Fruit fly (Drosophila melanogaster) whole organism, embryonic: Measurements from ENCODE around the gene Ets98B.
A peak's percentile ranks its signal among the peaks of the same experiment; 100 is the strongest.

ENCODE experiments used
- Asciz ChIP-seq: fragments of 200-800 bp; sonication (Bioruptor generic); optimal IDR thresholded peaks from 2 replicates; lab custom pipeline; 2017; ENCODE audit warnings: missing biosample characterization, mild to moderate bottlenecking, missing genetic modification characterization, missing genetic modification reagents
- C15 ChIP-seq: fragments of 200-800 bp; sonication (Bioruptor generic); IDR thresholded peaks from 3 replicates; pipeline ENCODE4 v1.3.6; 2022; ENCODE audit warnings: missing biosample characterization, missing genetic modification characterization
- CG10274 ChIP-seq: fragments of 200-800 bp; sonication (Bioruptor generic); optimal IDR thresholded peaks from 3 replicates; lab custom pipeline; 2017; ENCODE audit warnings: missing biosample characterization, mild to moderate bottlenecking, missing genetic modification characterization
- CG10431 ChIP-seq: fragments of 200-800 bp; sonication (Bioruptor generic); optimal IDR thresholded peaks from 3 replicates; lab custom pipeline; 2018; ENCODE audit warnings: missing biosample characterization, mild to moderate bottlenecking, missing genetic modification characterization
- CG11085 ChIP-seq: fragments of 200-800 bp; sonication (Bioruptor generic); IDR thresholded peaks from 2 replicates; pipeline ENCODE4 v1.3.6; 2022; ENCODE audit warnings: missing biosample characterization, missing genetic modification characterization
- CG11247 ChIP-seq: fragments of 200-800 bp; sonication (Bioruptor generic); IDR thresholded peaks from 2 replicates; pipeline ENCODE4 v1.3.6; 2022; ENCODE audit warnings: missing biosample characterization, missing genetic modification characterization
- CG11695 ChIP-seq: fragments of 200-800 bp; sonication (Bioruptor generic); IDR thresholded peaks from 3 replicates; pipeline ENCODE4 v1.3.6; 2022; ENCODE audit warnings: missing biosample characterization, missing genetic modification characterization
- CG12104 ChIP-seq: fragments of 200-800 bp; sonication (Bioruptor generic); optimal IDR thresholded peaks from 3 replicates; lab custom pipeline; 2016; ENCODE audit warnings: missing biosample characterization, missing genetic modification characterization
- CG16813 ChIP-seq: fragments of 200-800 bp; sonication (Bioruptor generic); IDR thresholded peaks from 3 replicates; pipeline ENCODE4 v1.3.6; 2022; ENCODE audit warnings: missing biosample characterization, missing genetic modification characterization; ENCODE audit not compliant: partially characterized antibody
- CG17361 ChIP-seq: fragments of 200-800 bp; sonication (Bioruptor generic); IDR thresholded peaks from 3 replicates; pipeline ENCODE4 v1.3.6; 2022; ENCODE audit warnings: missing biosample characterization, missing genetic modification characterization
- CG17568 ChIP-seq: fragments of 200-800 bp; sonication (Bioruptor generic); optimal IDR thresholded peaks from 2 replicates; lab custom pipeline; 2018; ENCODE audit warnings: missing biosample characterization, mild to moderate bottlenecking, missing genetic modification characterization, moderate library complexity
- CG18476 ChIP-seq: fragments of 200-800 bp; sonication (Bioruptor generic); optimal IDR thresholded peaks from 2 replicates; lab custom pipeline; 2016; ENCODE audit warnings: missing biosample characterization, mild to moderate bottlenecking, missing genetic modification characterization
- CG18599 ChIP-seq: fragments of 200-800 bp; sonication (Bioruptor generic); optimal IDR thresholded peaks from 3 replicates; lab custom pipeline; 2017; ENCODE audit warnings: missing biosample characterization, missing genetic modification characterization, mild to moderate bottlenecking, moderate library complexity, missing genetic modification reagents
- CG2116 ChIP-seq: fragments of 200-800 bp; sonication (Bioruptor generic); optimal IDR thresholded peaks from 3 replicates; lab custom pipeline; 2018; ENCODE audit warnings: missing biosample characterization, mild to moderate bottlenecking, missing genetic modification characterization
- CG2875 ChIP-seq: fragments of 200-800 bp; sonication (Bioruptor generic); optimal IDR thresholded peaks from 2 replicates; lab custom pipeline; 2017; ENCODE audit warnings: missing biosample characterization, mild to moderate bottlenecking, missing genetic modification characterization, missing genetic modification reagents
- CG3065 ChIP-seq: fragments of 200-800 bp; sonication (Bioruptor generic); optimal IDR thresholded peaks from 2 replicates; lab custom pipeline; 2016; ENCODE audit warnings: missing biosample characterization, missing genetic modification characterization
- CG32772 ChIP-seq: fragments of 200-800 bp; sonication (Bioruptor generic); IDR thresholded peaks from 2 replicates; pipeline ENCODE4 v1.3.6; 2022; ENCODE audit warnings: missing biosample characterization, missing genetic modification characterization
- CG34224 ChIP-seq: fragments of 200-800 bp; sonication (Bioruptor generic); IDR thresholded peaks from 3 replicates; pipeline ENCODE4 v1.3.6; 2022; ENCODE audit warnings: missing biosample characterization, missing genetic modification characterization; ENCODE audit not compliant: partially characterized antibody
- CG42726 ChIP-seq: fragments of 200-800 bp; sonication (Bioruptor generic); IDR thresholded peaks from 2 replicates; pipeline ENCODE4 v1.3.6; 2022; ENCODE audit warnings: missing biosample characterization, missing genetic modification characterization; ENCODE audit not compliant: partially characterized antibody
- CG4617 ChIP-seq: fragments of 200-800 bp; sonication (Bioruptor generic); optimal IDR thresholded peaks from 3 replicates; lab custom pipeline; 2016; ENCODE audit warnings: missing biosample characterization, missing genetic modification characterization, borderline replicate concordance
- CG5180 ChIP-seq: fragments of 200-800 bp; sonication (Bioruptor generic); optimal IDR thresholded peaks from 3 replicates; lab custom pipeline; 2017; ENCODE audit warnings: missing biosample characterization, missing genetic modification characterization, mild to moderate bottlenecking, moderate library complexity, missing genetic modification reagents
- CG5245 ChIP-seq: fragments of 200-800 bp; sonication (Bioruptor generic); optimal IDR thresholded peaks from 3 replicates; lab custom pipeline; 2016; ENCODE audit warnings: missing biosample characterization, missing genetic modification characterization
- CG8388 ChIP-seq: fragments of 200-800 bp; sonication (Bioruptor generic); optimal IDR thresholded peaks from 2 replicates; lab custom pipeline; 2019; ENCODE audit warnings: missing biosample characterization, mild to moderate bottlenecking, missing genetic modification characterization, moderate library complexity
- CG9609 ChIP-seq: fragments of 200-800 bp; sonication (Bioruptor generic); optimal IDR thresholded peaks from 3 replicates; lab custom pipeline; 2016; ENCODE audit warnings: missing biosample characterization, missing genetic modification characterization
- CHES-1-like ChIP-seq: fragments of 200-800 bp; sonication (Bioruptor generic); optimal IDR thresholded peaks from 2 replicates; lab custom pipeline; 2016; ENCODE audit warnings: missing biosample characterization, missing genetic modification characterization
- CoRest ChIP-seq: fragments of 200-800 bp; sonication (Bioruptor generic); optimal IDR thresholded peaks from 3 replicates; lab custom pipeline; 2018; ENCODE audit warnings: missing biosample characterization, mild to moderate bottlenecking, missing genetic modification characterization, moderate library complexity
- Dp ChIP-seq: fragments of 200-800 bp; sonication (Bioruptor generic); optimal IDR thresholded peaks from 2 replicates; lab custom pipeline; 2018; ENCODE audit warnings: missing biosample characterization, mild to moderate bottlenecking, missing genetic modification characterization, moderate library complexity
- HLH3B ChIP-seq: fragments of 200-800 bp; sonication (Bioruptor generic); IDR thresholded peaks from 2 replicates; pipeline ENCODE4 v1.3.6; 2022; ENCODE audit warnings: missing biosample characterization, missing genetic modification characterization
- Hand ChIP-seq: fragments of 200-800 bp; sonication (Bioruptor generic); optimal IDR thresholded peaks from 2 replicates; lab custom pipeline; 2017; ENCODE audit warnings: mild to moderate bottlenecking, missing biosample characterization, missing genetic modification reagents, missing genetic modification characterization
- HmgD ChIP-seq: fragments of 200-800 bp; sonication (Bioruptor generic); optimal IDR thresholded peaks from 3 replicates; lab custom pipeline; 2016; ENCODE audit warnings: missing biosample characterization, missing genetic modification characterization
- Hr51 ChIP-seq, 2 experiments: fragments of 200-800 bp; sonication (Bioruptor generic); optimal IDR thresholded peaks; 2 replicates in 1 of 2; 3 replicates in 1 of 2; lab custom pipeline; 2016 to 2018; ENCODE audit warnings: missing biosample characterization in 2 of 2, missing genetic modification characterization in 2 of 2, mild to moderate bottlenecking in 1 of 2, moderate library complexity in 1 of 2
- Myb ChIP-seq: fragments of 200-800 bp; sonication (Bioruptor generic); optimal IDR thresholded peaks from 2 replicates; lab custom pipeline; 2016; ENCODE audit warnings: missing biosample characterization, missing genetic modification characterization
- NC2α ChIP-seq: fragments of 200-800 bp; sonication (Bioruptor generic); optimal IDR thresholded peaks from 2 replicates; lab custom pipeline; 2016; ENCODE audit warnings: missing biosample characterization, missing genetic modification characterization
- Sin3A ChIP-seq: fragments of >200 bp; optimal IDR thresholded peaks from 2 replicates; lab custom pipeline; 2018
- Six4 ChIP-seq: fragments of 200-800 bp; sonication (Bioruptor generic); optimal IDR thresholded peaks from 2 replicates; lab custom pipeline; 2016; ENCODE audit warnings: missing biosample characterization, missing genetic modification characterization
- disco-r ChIP-seq: fragments of 200-800 bp; sonication (Bioruptor generic); optimal IDR thresholded peaks from 2 replicates; lab custom pipeline; 2016; ENCODE audit warnings: missing biosample characterization, missing genetic modification characterization
- emc ChIP-seq: fragments of 200-800 bp; sonication (Bioruptor generic); optimal IDR thresholded peaks from 2 replicates; lab custom pipeline; 2016; ENCODE audit warnings: missing biosample characterization, missing genetic modification characterization
- gt ChIP-seq: fragments of 200-800 bp; sonication (Bioruptor generic); IDR thresholded peaks from 2 replicates; pipeline ENCODE4 v1.3.6; 2022; ENCODE audit warnings: missing biosample characterization, missing genetic modification characterization
- hth ChIP-seq: fragments of >200 bp; optimal IDR thresholded peaks from 2 replicates; lab custom pipeline; 2017; ENCODE audit warnings: inconsistent platforms
- jumu ChIP-seq: fragments of 200-800 bp; sonication (Bioruptor generic); optimal IDR thresholded peaks from 3 replicates; lab custom pipeline; 2016; ENCODE audit warnings: missing biosample characterization, missing genetic modification characterization
- ken ChIP-seq: fragments of 200-800 bp; sonication (Bioruptor generic); IDR thresholded peaks from 3 replicates; pipeline ENCODE4 v1.3.6; 2022; ENCODE audit warnings: missing biosample characterization, missing genetic modification characterization
- lilli ChIP-seq: fragments of 200-800 bp; sonication (Bioruptor generic); optimal IDR thresholded peaks from 3 replicates; lab custom pipeline; 2016; ENCODE audit warnings: missing biosample characterization, missing genetic modification characterization
- mam ChIP-seq: fragments of 200-800 bp; sonication (Bioruptor generic); optimal IDR thresholded peaks from 3 replicates; lab custom pipeline; 2016; ENCODE audit warnings: missing biosample characterization, missing genetic modification characterization
- mld ChIP-seq: fragments of 200-800 bp; sonication (Bioruptor generic); IDR thresholded peaks from 3 replicates; pipeline ENCODE4 v1.3.6; 2022; ENCODE audit warnings: missing biosample characterization, missing genetic modification characterization; ENCODE audit not compliant: partially characterized antibody
- oc ChIP-seq: fragments of 200-800 bp; sonication (Bioruptor generic); optimal IDR thresholded peaks from 2 replicates; lab custom pipeline; 2018; ENCODE audit warnings: missing biosample characterization, mild to moderate bottlenecking, missing genetic modification characterization, moderate library complexity
- phol ChIP-seq: fragments of 200-800 bp; sonication (Bioruptor generic); optimal IDR thresholded peaks from 3 replicates; lab custom pipeline; 2018; ENCODE audit warnings: missing biosample characterization, mild to moderate bottlenecking, missing genetic modification characterization, moderate library complexity
- rib ChIP-seq: fragments of 200-800 bp; sonication (Bioruptor generic); IDR thresholded peaks from 2 replicates; pipeline ENCODE4 v1.3.6; 2022; ENCODE audit warnings: missing biosample characterization, missing genetic modification characterization
- sima ChIP-seq: fragments of 200-800 bp; sonication (Bioruptor generic); optimal IDR thresholded peaks from 2 replicates; lab custom pipeline; 2016; ENCODE audit warnings: missing biosample characterization, missing genetic modification characterization
- vnd ChIP-seq: fragments of 200-800 bp; sonication (Bioruptor generic); IDR thresholded peaks from 3 replicates; pipeline ENCODE4 v1.3.6; 2022; ENCODE audit warnings: missing biosample characterization, missing genetic modification characterization; ENCODE audit not compliant: partially characterized antibody
- vvl ChIP-seq: fragments of 200-800 bp; sonication (Bioruptor generic); IDR thresholded peaks from 2 replicates; pipeline ENCODE4 v1.3.6; 2022; ENCODE audit warnings: missing biosample characterization, missing genetic modification characterization

The Ets98B gene

DNA sequence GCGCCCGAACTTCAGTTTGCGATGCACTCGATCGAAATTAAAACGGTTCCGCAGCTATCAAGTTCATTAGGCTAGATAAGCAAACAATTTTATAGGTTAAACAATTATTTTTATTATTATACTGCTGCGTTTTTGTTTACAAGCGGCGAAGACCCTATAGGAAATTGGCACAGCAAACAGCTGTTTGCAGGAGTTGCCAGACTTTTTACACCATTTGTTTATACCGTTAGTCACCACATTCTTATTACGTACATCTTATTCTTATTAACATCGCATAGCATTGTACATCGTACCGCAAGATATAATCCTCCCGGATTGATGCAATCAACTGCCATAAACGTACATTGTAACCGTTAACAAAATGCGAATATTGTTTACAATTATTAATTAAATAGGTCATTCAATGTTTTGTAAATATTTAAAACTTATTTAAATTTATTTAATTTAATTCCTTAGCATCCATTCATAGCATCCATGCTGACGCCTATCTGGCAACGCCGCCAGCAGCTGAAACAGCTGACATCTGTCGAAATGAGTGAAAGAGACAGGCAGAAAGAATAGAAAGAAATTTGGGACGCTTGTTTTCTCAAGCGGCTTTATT is 29.7 kb upstream of the Ets98B start, which contains the start of the genes CROT and CG12877 (continued):
- peak; percentile 41 for TF ChIP-seq oc (tag; lab: Kevin White, UChicago)
- 0 out of 2 replicates have a peak, but pooled peaks have one; percentile 44 for TF ChIP-seq rib (GFP tag; lab: Robert Waterston, UW)
- peak; percentile 28 for TF ChIP-seq Myb (GFP tag; lab: Kevin White, UChicago)
- TF ChIP-seq Hr51 (GFP tag; optimal IDR thresholded peaks at IDR 0.05; lab: Kevin White, UChicago): peak; percentile 73 to 81
- TF ChIP-seq CG16813 (GFP tag; lab: Robert Waterston, UW): peak; percentile 31; the same call in 1 of the 3 replicates
- TF ChIP-seq CG17568 (GFP tag; lab: Kevin White, UChicago): no peak
- TF ChIP-seq gt: no peak
- TF ChIP-seq CG17361 (GFP tag; lab: Robert Waterston, UW): peak; percentile 92
- peak; percentile 42 for TF ChIP-seq Asciz (GFP tag; lab: Kevin White, UChicago)
- peak; percentile 16 for TF ChIP-seq jumu
- TF ChIP-seq lilli (GFP tag; lab: Kevin White, UChicago): peak; percentile 86
- no peak for TF ChIP-seq C15
- TF ChIP-seq CG10431 (GFP tag; lab: Kevin White, UChicago): no peak
- TF ChIP-seq CG42726 (GFP tag; lab: Robert Waterston, UW): no peak
- TF ChIP-seq CG18599 (GFP tag; lab: Kevin White, UChicago): peak; percentile 80
- TF ChIP-seq CHES-1-like (GFP tag; lab: Kevin White, UChicago): peak; percentile 57
- TF ChIP-seq CG5245 (GFP tag; lab: Kevin White, UChicago): peak; percentile 67
- TF ChIP-seq CG10274 (GFP tag; lab: Kevin White, UChicago): peak; percentile 49
- peak; percentile 57; the same call in 1 of the 2 replicates for TF ChIP-seq CG11247 (GFP tag; lab: Robert Waterston, UW)
- peak; percentile 68; the same call in 2 of the 3 replicates for TF ChIP-seq ken (GFP tag; lab: Robert Waterston, UW)
- TF ChIP-seq sima (GFP tag; lab: Kevin White, UChicago): no peak
- TF ChIP-seq CG3065: peak; percentile 60
- TF ChIP-seq mam: peak; percentile 49
- TF ChIP-seq CG9609 (GFP tag; lab: Kevin White, UChicago): no peak
- peak; percentile 90 for TF ChIP-seq CG2116
- TF ChIP-seq vvl (GFP tag; lab: Robert Waterston, UW): peak; percentile 83
- peak; percentile 66 for TF ChIP-seq CG4617
- peak; percentile 26 for TF ChIP-seq Sin3A (lab: Kevin White, UChicago)
- peak; percentile 58; the same call in 1 of the 3 replicates for TF ChIP-seq CG11695 (GFP tag; lab: Robert Waterston, UW)
- TF ChIP-seq Hand (GFP tag; lab: Kevin White, UChicago): no peak
- peak; percentile 52 for TF ChIP-seq CG18476 (GFP tag; lab: Kevin White, UChicago)
- TF ChIP-seq vnd: no peak
- TF ChIP-seq CoRest: peak; percentile 92
- peak; percentile 89 for TF ChIP-seq phol (tag; lab: Kevin White, UChicago)
- TF ChIP-seq NC2α (GFP tag; lab: Kevin White, UChicago): no peak
- TF ChIP-seq hth (lab: Kevin White, UChicago): no peak
- TF ChIP-seq CG11085 (GFP tag; lab: Robert Waterston, UW): peak; percentile 48; the same call in 1 of the 2 replicates
- TF ChIP-seq emc: no peak
- TF ChIP-seq HmgD (GFP tag; lab: Kevin White, UChicago): no peak
- peak; percentile 16 for TF ChIP-seq Dp (GFP tag; lab: Kevin White, UChicago)
- TF ChIP-seq CG8388 (GFP tag; lab: Kevin White, UChicago): peak; percentile 73
- no peak for TF ChIP-seq CG34224
- TF ChIP-seq Six4 (GFP tag; lab: Kevin White, UChicago): peak; percentile 60
- TF ChIP-seq disco-r: no peak
- TF ChIP-seq HLH3B: peak; percentile 63; the same call in 1 of the 2 replicates
- TF ChIP-seq mld (GFP tag; lab: Robert Waterston, UW): no peak
- peak; percentile 29 for TF ChIP-seq CG2875 (GFP tag; lab: Kevin White, UChicago)
- TF ChIP-seq CG32772 (GFP tag; lab: Robert Waterston, UW): peak; percentile 80
- TF ChIP-seq CG12104 (GFP tag; lab: Kevin White, UChicago): peak; percentile 71
- no peak for TF ChIP-seq CG5180 (GFP tag; lab: Kevin White, UChicago)
